Fruit fly (Drosophila melanogaster) whole organism, embryonic: ENCODE data around the gene CG3566.

Experiments
- Asciz ChIP-seq: fragments of 200-800 bp; sonication (Bioruptor generic); optimal IDR thresholded peaks from 2 replicates; lab custom pipeline; 2017; ENCODE audit warnings: missing biosample characterization, mild to moderate bottlenecking, missing genetic modification characterization, missing genetic modification reagents
- CG10565 ChIP-seq: fragments of 200-800 bp; sonication (Bioruptor generic); optimal IDR thresholded peaks from 3 replicates; lab custom pipeline; 2016; ENCODE audit warnings: missing biosample characterization, mild to moderate bottlenecking, missing genetic modification characterization
- CG10654 ChIP-seq: fragments of 200-800 bp; sonication (Bioruptor generic); optimal IDR thresholded peaks from 2 replicates; lab custom pipeline; 2016; ENCODE audit warnings: missing biosample characterization, missing genetic modification characterization
- CG10979 ChIP-seq: fragments of 200-800 bp; sonication (Bioruptor generic); optimal IDR thresholded peaks from 2 replicates; lab custom pipeline; 2018; ENCODE audit warnings: missing biosample characterization, mild to moderate bottlenecking, missing genetic modification characterization, moderate library complexity
- CG11085 ChIP-seq: fragments of 200-800 bp; sonication (Bioruptor generic); IDR thresholded peaks from 2 replicates; pipeline ENCODE4 v1.3.6; 2022; ENCODE audit warnings: missing biosample characterization, missing genetic modification characterization
- CG11723 ChIP-seq: fragments of 200-800 bp; sonication (Bioruptor generic); optimal IDR thresholded peaks from 2 replicates; lab custom pipeline; 2017; ENCODE audit warnings: missing biosample characterization, mild to moderate bottlenecking, missing genetic modification characterization
- CG12104 ChIP-seq: fragments of 200-800 bp; sonication (Bioruptor generic); optimal IDR thresholded peaks from 3 replicates; lab custom pipeline; 2016; ENCODE audit warnings: missing biosample characterization, missing genetic modification characterization
- CG12219 ChIP-seq: fragments of 200-800 bp; sonication (Bioruptor generic); optimal IDR thresholded peaks from 3 replicates; lab custom pipeline; 2018; ENCODE audit warnings: missing biosample characterization, mild to moderate bottlenecking, missing genetic modification characterization
- CG13123 ChIP-seq: fragments of 200-800 bp; sonication (Bioruptor generic); optimal IDR thresholded peaks from 2 replicates; lab custom pipeline; 2016; ENCODE audit warnings: missing biosample characterization, missing genetic modification characterization
- CG13775 ChIP-seq: fragments of 200-800 bp; sonication (Bioruptor generic); optimal IDR thresholded peaks from 3 replicates; lab custom pipeline; 2017; ENCODE audit warnings: missing biosample characterization, mild to moderate bottlenecking, missing genetic modification characterization
- CG1529 ChIP-seq: fragments of 200-800 bp; sonication (Bioruptor generic); optimal IDR thresholded peaks from 3 replicates; lab custom pipeline; 2018; ENCODE audit warnings: missing biosample characterization, missing genetic modification characterization
- CG18262 ChIP-seq: fragments of 200-800 bp; optimal IDR thresholded peaks from 3 replicates; lab custom pipeline; 2019; ENCODE audit warnings: missing biosample characterization, mild to moderate bottlenecking, missing genetic modification characterization, moderate library complexity
- CG30431 ChIP-seq: fragments of 200-800 bp; sonication (Bioruptor generic); optimal IDR thresholded peaks from 2 replicates; lab custom pipeline; 2017; ENCODE audit warnings: missing biosample characterization, missing genetic modification characterization
- CG33213 ChIP-seq: fragments of 200-800 bp; sonication (Bioruptor generic); optimal IDR thresholded peaks from 3 replicates; lab custom pipeline; 2016; ENCODE audit warnings: missing biosample characterization, missing genetic modification characterization
- CG4360 ChIP-seq: fragments of 200-800 bp; sonication (Bioruptor generic); IDR thresholded peaks from 2 replicates; pipeline ENCODE4 v1.3.6; 2022; ENCODE audit warnings: missing biosample characterization, missing genetic modification characterization
- CG7271 ChIP-seq: fragments of 200-800 bp; sonication (Bioruptor generic); optimal IDR thresholded peaks from 2 replicates; lab custom pipeline; 2018; ENCODE audit warnings: missing biosample characterization, mild to moderate bottlenecking, missing genetic modification characterization, moderate library complexity
- CG9215 ChIP-seq: fragments of 200-800 bp; sonication (Bioruptor generic); IDR thresholded peaks from 2 replicates; pipeline ENCODE4 v1.3.6; 2022; ENCODE audit warnings: missing biosample characterization, missing genetic modification characterization
- CG9876 ChIP-seq: fragments of 200-800 bp; sonication (Bioruptor generic); optimal IDR thresholded peaks from 2 replicates; lab custom pipeline; 2016; ENCODE audit warnings: missing biosample characterization, missing genetic modification characterization
- Chrac-16 ChIP-seq: fragments of 200-800 bp; sonication (Bioruptor generic); optimal IDR thresholded peaks from 3 replicates; lab custom pipeline; 2016; ENCODE audit warnings: missing biosample characterization, missing genetic modification characterization
- Deaf1 ChIP-seq: fragments of 200-800 bp; optimal IDR thresholded peaks from 3 replicates; lab custom pipeline; 2019; ENCODE audit warnings: missing biosample characterization, mild to moderate bottlenecking, missing genetic modification characterization, moderate library complexity
- Doc2 ChIP-seq: fragments of 200-800 bp; sonication (Bioruptor generic); IDR thresholded peaks from 2 replicates; pipeline ENCODE4 v1.3.6; 2022; ENCODE audit warnings: missing biosample characterization, missing genetic modification characterization
- Dref ChIP-seq: fragments of 200-800 bp; sonication (Bioruptor generic); IDR thresholded peaks from 2 replicates; pipeline ENCODE4 v1.3.6; 2022; ENCODE audit warnings: missing biosample characterization, missing genetic modification characterization
- Ets65A ChIP-seq: fragments of 200-800 bp; sonication (Bioruptor generic); peaks from one replicate; lab custom pipeline; 2016; ENCODE audit warnings: missing biosample characterization, missing genetic modification characterization
- HHEX ChIP-seq: fragments of 200-800 bp; sonication (Bioruptor generic); optimal IDR thresholded peaks from 3 replicates; lab custom pipeline; 2017; ENCODE audit warnings: missing biosample characterization, mild to moderate bottlenecking, missing genetic modification characterization, missing genetic modification reagents
- Hr78 ChIP-seq, 2 experiments: fragments of 200-800 bp in 1 of 2; fragments of >200 bp in 1 of 2; sonication (Bioruptor generic) in 1 of 2; optimal IDR thresholded peaks; 2 replicates each; lab custom pipeline; 2017 to 2019; ENCODE audit warnings: missing biosample characterization in 2 of 2, missing genetic modification characterization in 2 of 2, mild to moderate bottlenecking in 1 of 2, moderate library complexity in 1 of 2
- Hsf ChIP-seq: fragments of 200-800 bp; sonication (Bioruptor generic); optimal IDR thresholded peaks from 3 replicates; lab custom pipeline; 2016; ENCODE audit warnings: missing biosample characterization, missing genetic modification characterization
- Meics ChIP-seq: fragments of 200-800 bp; sonication (Bioruptor generic); optimal IDR thresholded peaks from 2 replicates; lab custom pipeline; 2017; ENCODE audit warnings: missing biosample characterization, mild to moderate bottlenecking, missing genetic modification characterization
- Myb ChIP-seq: fragments of 200-800 bp; sonication (Bioruptor generic); optimal IDR thresholded peaks from 2 replicates; lab custom pipeline; 2016; ENCODE audit warnings: missing biosample characterization, missing genetic modification characterization
- Nf-YB ChIP-seq: fragments of 200-800 bp; sonication (Bioruptor generic); optimal IDR thresholded peaks from 3 replicates; lab custom pipeline; 2019; ENCODE audit warnings: missing biosample characterization, mild to moderate bottlenecking, missing genetic modification characterization, moderate library complexity
- Oli ChIP-seq: fragments of 200-800 bp; sonication (Bioruptor generic); optimal IDR thresholded peaks from 2 replicates; lab custom pipeline; 2018; ENCODE audit warnings: missing biosample characterization, mild to moderate bottlenecking, missing genetic modification characterization, moderate library complexity
- abd-A ChIP-seq: fragments of 200-800 bp; sonication (Bioruptor generic); optimal IDR thresholded peaks from 3 replicates; lab custom pipeline; 2019; ENCODE audit warnings: missing biosample characterization, mild to moderate bottlenecking, missing genetic modification characterization, moderate library complexity
- bowl ChIP-seq: fragments of 200-800 bp; sonication (Bioruptor generic); IDR thresholded peaks from 2 replicates; pipeline ENCODE4 v1.3.6; 2022; ENCODE audit warnings: missing biosample characterization, missing genetic modification characterization
- br ChIP-seq: fragments of >200 bp; optimal IDR thresholded peaks from 2 replicates; lab custom pipeline; 2017
- chn ChIP-seq: fragments of 200-800 bp; sonication (Bioruptor generic); optimal IDR thresholded peaks from 2 replicates; lab custom pipeline; 2016; ENCODE audit warnings: missing biosample characterization, missing genetic modification characterization
- croc ChIP-seq: fragments of 200-800 bp; sonication (Bioruptor generic); conservative IDR thresholded peaks from 3 replicates; pipeline ENCODE4 v1.3.6; 2022; ENCODE audit warnings: missing biosample characterization, missing genetic modification characterization
- dati ChIP-seq: fragments of 200-800 bp; sonication (Bioruptor generic); IDR thresholded peaks from 2 replicates; pipeline ENCODE4 v1.3.6; 2022; ENCODE audit warnings: missing biosample characterization, missing genetic modification characterization
- dmrt99B ChIP-seq: fragments of 200-800 bp; sonication (Bioruptor generic); optimal IDR thresholded peaks from 2 replicates; lab custom pipeline; 2018; ENCODE audit warnings: missing biosample characterization, mild to moderate bottlenecking, missing genetic modification characterization, moderate library complexity
- gfzf ChIP-seq: fragments of 200-800 bp; sonication (Bioruptor generic); optimal IDR thresholded peaks from 2 replicates; lab custom pipeline; 2016; ENCODE audit warnings: missing biosample characterization, mild to moderate bottlenecking, missing genetic modification characterization, moderate library complexity
- kay ChIP-seq: fragments of 200-800 bp; sonication (Bioruptor generic); optimal IDR thresholded peaks from 2 replicates; lab custom pipeline; 2016; ENCODE audit warnings: missing biosample characterization, missing genetic modification characterization
- kni ChIP-seq: fragments of 200-800 bp; sonication (Bioruptor generic); optimal IDR thresholded peaks from 3 replicates; lab custom pipeline; 2017; ENCODE audit warnings: mild to moderate bottlenecking, missing biosample characterization, missing genetic modification reagents, missing genetic modification characterization
- lov ChIP-seq, 2 experiments: fragments of 200-800 bp in 1 of 2; fragments of >200 bp in 1 of 2; sonication (Bioruptor generic) in 1 of 2; IDR thresholded peaks in 1 of 2; optimal IDR thresholded peaks in 1 of 2; 2 replicates in 1 of 2; 3 replicates in 1 of 2; pipeline versions ENCODE4 v1.3.6 to Lab custom; 2017 to 2022; ENCODE audit warnings: missing biosample characterization in 1 of 2, missing genetic modification characterization in 1 of 2
- org-1 ChIP-seq: fragments of 200-800 bp; sonication (Bioruptor generic); optimal IDR thresholded peaks from 2 replicates; lab custom pipeline; 2017; ENCODE audit warnings: missing biosample characterization, missing genetic modification characterization
- ranshi ChIP-seq: fragments of 200-800 bp; sonication (Bioruptor generic); IDR thresholded peaks from 2 replicates; pipeline ENCODE4 v1.3.6; 2022; ENCODE audit warnings: missing biosample characterization, missing genetic modification characterization
- repo ChIP-seq: fragments of 200-800 bp; sonication (Bioruptor generic); optimal IDR thresholded peaks from 2 replicates; lab custom pipeline; 2016; ENCODE audit warnings: missing biosample characterization, missing genetic modification characterization
- slbo ChIP-seq: fragments of 200-800 bp; sonication (Bioruptor generic); IDR thresholded peaks from 2 replicates; pipeline ENCODE4 v1.3.6; 2022; ENCODE audit warnings: missing biosample characterization, missing genetic modification characterization
- stc ChIP-seq: fragments of 200-800 bp; sonication (Bioruptor generic); IDR thresholded peaks from 2 replicates; pipeline ENCODE4 v1.3.6; 2022; ENCODE audit warnings: missing biosample characterization, missing genetic modification characterization
- tap ChIP-seq: fragments of 200-800 bp; optimal IDR thresholded peaks from 3 replicates; lab custom pipeline; 2019; ENCODE audit warnings: missing biosample characterization, mild to moderate bottlenecking, missing genetic modification characterization, moderate library complexity
- trem ChIP-seq: fragments of 200-800 bp; optimal IDR thresholded peaks from 3 replicates; lab custom pipeline; 2019; ENCODE audit warnings: missing biosample characterization, mild to moderate bottlenecking, missing genetic modification characterization, moderate library complexity
- usp ChIP-seq: fragments of >200 bp; optimal IDR thresholded peaks from 2 replicates; lab custom pipeline; 2017; ENCODE audit warnings: missing biosample characterization, missing genetic modification characterization
- zen ChIP-seq: fragments of 200-800 bp; sonication (Bioruptor generic); optimal IDR thresholded peaks from 3 replicates; lab custom pipeline; 2018; ENCODE audit warnings: missing biosample characterization, mild to moderate bottlenecking, missing genetic modification characterization, moderate library complexity
- zfh1 ChIP-seq: fragments of 200-800 bp; sonication (Bioruptor generic); IDR thresholded peaks from 3 replicates; pipeline ENCODE4 v1.3.6; 2022; ENCODE audit warnings: missing biosample characterization, missing genetic modification characterization

Gene CG3566

dm6 chrX:6278879-6279628 lies 2.5 kb upstream of the CG3566 start (continued):
- TF ChIP-seq kay (GFP tag; lab: Kevin White, UChicago) (peak; percentile 36), Hr78 (GFP tag; optimal IDR thresholded peaks at IDR 0.05; lab: Kevin White, UChicago) (no peak), Hsf (GFP tag; lab: Kevin White, UChicago) (no peak), trem (tag; lab: Kevin White, UChicago) (peak; percentile 27), zen (tag; lab: Kevin White, UChicago) (no peak), Nf-YB (GFP tag; lab: Kevin White, UChicago) (peak; percentile 41), CG7271 (tag; lab: Kevin White, UChicago) (no peak), CG12104 (GFP tag; lab: Kevin White, UChicago) (no peak), CG10979 (tag; lab: Kevin White, UChicago) (no peak), dati (GFP tag; lab: Robert Waterston, UW) (no peak), kni (GFP tag; lab: Kevin White, UChicago) (peak; percentile 40), gfzf (peak; percentile 32), CG12219 (no peak), HHEX (GFP tag; lab: Kevin White, UChicago) (peak; percentile 37), Oli (no peak), Ets65A (GFP tag; lab: Kevin White, UChicago) (peak; percentile 53), tap (no peak), CG30431 (GFP tag; lab: Kevin White, UChicago) (no peak), Meics (GFP tag; lab: Kevin White, UChicago) (peak; percentile 32), Myb (peak; percentile 38), slbo (GFP tag; lab: Robert Waterston, UW) (no peak), Dref (peak; percentile 62), CG33213 (GFP tag; lab: Kevin White, UChicago) (peak; percentile 38), croc (no peak), CG11085 (GFP tag; lab: Robert Waterston, UW) (no peak), Asciz (GFP tag; lab: Kevin White, UChicago) (no peak), ranshi (GFP tag; lab: Robert Waterston, UW) (no peak), CG13123 (GFP tag; lab: Kevin White, UChicago) (no peak), Deaf1 (tag; lab: Kevin White, UChicago) (peak; percentile 58), CG1529 (no peak), abd-A (tag; lab: Kevin White, UChicago) (peak; percentile 43), usp (GFP tag; lab: Kevin White, UChicago) (no peak), CG11723 (GFP tag; lab: Kevin White, UChicago) (no peak), CG13775 (GFP tag; lab: Kevin White, UChicago) (no peak), zfh1 (GFP tag; lab: Robert Waterston, UW) (no peak), stc (no peak), chn (peak; percentile 1), CG10565 (GFP tag; lab: Kevin White, UChicago) (no peak), br (no peak), CG4360 (GFP tag; lab: Robert Waterston, UW) (no peak), CG9876 (GFP tag; lab: Kevin White, UChicago) (no peak), bowl (GFP tag; lab: Robert Waterston, UW) (no peak), CG18262 (tag; lab: Kevin White, UChicago) (no peak), CG10654 (GFP tag; lab: Kevin White, UChicago) (no peak), Doc2 (GFP tag; lab: Robert Waterston, UW) (no peak), Chrac-16 (GFP tag; lab: Kevin White, UChicago) (no peak), lov (optimal IDR thresholded peaks at IDR 0.05; lab: Kevin White, UChicago) (no peak), lov (GFP tag; IDR thresholded peaks at IDR 0.05; lab: Robert Waterston, UW) (no peak), org-1 (GFP tag; lab: Kevin White, UChicago) (peak; percentile 6), CG9215 (no peak), repo (GFP tag; lab: Kevin White, UChicago) (peak; percentile 14), dmrt99B (tag; lab: Kevin White, UChicago) (no peak)
